Worm (Caenorhabditis elegans) whole organism, late embryonic: Measurements from ENCODE around the gene ZK863.8.

Experiments used
- ceh-9 ChIP-seq: sonication (generic microtip); optimal IDR thresholded peaks from 2 replicates; lab custom pipeline; 2016; ENCODE audit warnings: mild to moderate bottlenecking, missing genetic modification characterization, inconsistent platforms, missing compliant biosample characterization
- pha-2 ChIP-seq: sonication (generic microtip); optimal IDR thresholded peaks from 2 replicates; lab custom pipeline; 2017; ENCODE audit warnings: mild to moderate bottlenecking, missing genetic modification characterization, missing compliant biosample characterization

DNA sequence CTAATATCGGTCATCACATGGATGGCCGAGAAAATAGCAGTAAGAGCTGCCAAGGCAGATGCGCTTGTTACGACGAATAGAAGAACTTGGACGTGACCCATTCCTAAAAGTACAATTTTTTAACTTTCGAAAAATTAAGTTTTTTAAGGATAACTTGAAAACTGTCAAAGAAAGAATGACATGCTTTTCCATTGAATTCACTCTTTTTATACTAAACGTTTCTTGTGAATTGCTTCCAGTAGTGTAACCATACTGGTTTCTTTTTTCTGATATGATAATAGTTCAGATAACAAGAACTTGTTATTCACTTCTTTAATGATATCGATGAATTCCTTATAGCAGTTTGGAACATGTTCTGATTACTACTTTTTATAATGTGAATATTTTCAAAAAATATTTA lies 19.7 kb downstream of the ZK863.8 start, which contains the start of gene col-37:
- TF ChIP-seq ceh-9 (tag; lab: Kevin White, UChicago) (no peak), pha-2 (tag; lab: Kevin White, UChicago) (no peak)
